Fruit fly (Drosophila melanogaster) whole organism, prepupa: ENCODE results near the gene CG12998.
A peak's percentile ranks its signal among the peaks of the same experiment; 100 is the strongest.

Experiments
- Blimp-1 ChIP-seq: fragments of 200-800 bp; sonication (Bioruptor generic); optimal IDR thresholded peaks from 3 replicates; lab custom pipeline; 2017; ENCODE audit warnings: missing biosample characterization, missing genetic modification characterization, mild to moderate bottlenecking, moderate library complexity, missing genetic modification reagents
- CG10669 ChIP-seq: fragments of 200-800 bp; sonication (Bioruptor generic); optimal IDR thresholded peaks from 3 replicates; lab custom pipeline; 2018; ENCODE audit warnings: missing biosample characterization, mild to moderate bottlenecking, missing genetic modification characterization, moderate library complexity
- CG11294 ChIP-seq: fragments of 200-800 bp; sonication (Bioruptor generic); IDR thresholded peaks from 2 replicates; pipeline ENCODE4 v1.3.6; 2022; ENCODE audit warnings: missing biosample characterization, missing genetic modification characterization
- CG11762 ChIP-seq: fragments of 200-800 bp; sonication (Bioruptor generic); optimal IDR thresholded peaks from 3 replicates; lab custom pipeline; 2016; ENCODE audit warnings: missing biosample characterization, missing genetic modification characterization; ENCODE audit not compliant: insufficient read depth
- CG11902 ChIP-seq: fragments of 200-800 bp; sonication (Bioruptor generic); optimal IDR thresholded peaks from 3 replicates; lab custom pipeline; 2016; ENCODE audit warnings: missing biosample characterization, missing genetic modification characterization
- CG15336 ChIP-seq: fragments of 200-800 bp; sonication (Bioruptor generic); IDR thresholded peaks from 2 replicates; pipeline ENCODE4 v1.3.6; 2022; ENCODE audit warnings: missing biosample characterization, missing genetic modification characterization
- CG1621 ChIP-seq: fragments of 200-800 bp; sonication (Bioruptor generic); optimal IDR thresholded peaks from 3 replicates; lab custom pipeline; 2018; ENCODE audit warnings: missing biosample characterization, mild to moderate bottlenecking, missing genetic modification characterization
- CG16779 ChIP-seq: fragments of 200-800 bp; sonication (Bioruptor generic); optimal IDR thresholded peaks from 3 replicates; lab custom pipeline; 2017; ENCODE audit warnings: missing biosample characterization, mild to moderate bottlenecking, missing genetic modification characterization
- CG3032 ChIP-seq: fragments of 200-800 bp; optimal IDR thresholded peaks from 2 replicates; lab custom pipeline; 2019; ENCODE audit warnings: missing biosample characterization, mild to moderate bottlenecking, missing genetic modification characterization, moderate library complexity
- CG31627 ChIP-seq: fragments of 200-800 bp; sonication (Bioruptor generic); optimal IDR thresholded peaks from 3 replicates; lab custom pipeline; 2016; ENCODE audit warnings: missing biosample characterization, missing genetic modification characterization
- CG32006 ChIP-seq: fragments of 200-800 bp; sonication (Bioruptor generic); optimal IDR thresholded peaks from 3 replicates; lab custom pipeline; 2017; ENCODE audit warnings: missing biosample characterization, mild to moderate bottlenecking, missing genetic modification characterization
- CG3919 ChIP-seq: fragments of 200-800 bp; sonication (Bioruptor generic); optimal IDR thresholded peaks from 3 replicates; lab custom pipeline; 2016; ENCODE audit warnings: missing biosample characterization, missing genetic modification characterization
- CG4318 ChIP-seq: fragments of 200-800 bp; sonication (Bioruptor generic); optimal IDR thresholded peaks from 3 replicates; lab custom pipeline; 2017; ENCODE audit warnings: missing biosample characterization, mild to moderate bottlenecking, missing genetic modification characterization
- CG6163 ChIP-seq: fragments of 200-800 bp; sonication (Bioruptor generic); IDR thresholded peaks from 3 replicates; pipeline ENCODE4 v1.3.6; 2022; ENCODE audit warnings: missing biosample characterization, missing genetic modification characterization
- CG6276 ChIP-seq: fragments of 200-800 bp; sonication (Bioruptor generic); optimal IDR thresholded peaks from 2 replicates; lab custom pipeline; 2017; ENCODE audit warnings: missing biosample characterization, mild to moderate bottlenecking, missing genetic modification characterization
- CG6792 ChIP-seq: fragments of 200-800 bp; sonication (Bioruptor generic); optimal IDR thresholded peaks from 3 replicates; lab custom pipeline; 2016; ENCODE audit warnings: missing biosample characterization, missing genetic modification characterization
- CG6808 ChIP-seq: fragments of 200-800 bp; sonication (Bioruptor generic); optimal IDR thresholded peaks from 3 replicates; lab custom pipeline; 2017; ENCODE audit warnings: missing biosample characterization, missing genetic modification characterization, mild to moderate bottlenecking, moderate library complexity, missing genetic modification reagents
- CG6854 ChIP-seq: fragments of 200-800 bp; sonication (Bioruptor generic); optimal IDR thresholded peaks from 2 replicates; lab custom pipeline; 2017; ENCODE audit warnings: missing biosample characterization, mild to moderate bottlenecking, missing genetic modification characterization
- CG7368 ChIP-seq: fragments of 200-800 bp; sonication (Bioruptor generic); optimal IDR thresholded peaks from 3 replicates; lab custom pipeline; 2016; ENCODE audit warnings: missing biosample characterization, missing genetic modification characterization
- CG8319 ChIP-seq: fragments of 200-800 bp; sonication (Bioruptor generic); optimal IDR thresholded peaks from 3 replicates; lab custom pipeline; 2016; ENCODE audit warnings: missing biosample characterization, missing genetic modification characterization
- CG8632 ChIP-seq: fragments of 200-800 bp; sonication (Bioruptor generic); optimal IDR thresholded peaks from 3 replicates; lab custom pipeline; 2016; ENCODE audit warnings: missing biosample characterization, missing genetic modification characterization
- Eip75B ChIP-seq: fragments of 200-800 bp; sonication (Bioruptor generic); optimal IDR thresholded peaks from 3 replicates; lab custom pipeline; 2016; ENCODE audit warnings: missing biosample characterization, missing genetic modification characterization
- Eip93F ChIP-seq: fragments of 200-800 bp; sonication (Bioruptor generic); optimal IDR thresholded peaks from 2 replicates; lab custom pipeline; 2016; ENCODE audit warnings: missing biosample characterization, mild to moderate bottlenecking, missing genetic modification characterization
- Ets21C ChIP-seq: fragments of 200-800 bp; sonication (Bioruptor generic); optimal IDR thresholded peaks from 3 replicates; lab custom pipeline; 2016; ENCODE audit warnings: missing biosample characterization, missing genetic modification characterization
- Ets96B ChIP-seq: fragments of 200-800 bp; optimal IDR thresholded peaks from 2 replicates; lab custom pipeline; 2019; ENCODE audit warnings: missing biosample characterization, mild to moderate bottlenecking, missing genetic modification characterization, moderate library complexity
- Gug ChIP-seq: fragments of 200-800 bp; sonication (Bioruptor generic); IDR thresholded peaks from 2 replicates; pipeline ENCODE4 v1.3.6; 2022; ENCODE audit warnings: missing biosample characterization, missing genetic modification characterization
- Hr38 ChIP-seq: sonication (Bioruptor generic); optimal IDR thresholded peaks from 2 replicates; lab custom pipeline; 2016; ENCODE audit warnings: missing biosample characterization, missing genetic modification characterization
- Hr39 ChIP-seq: fragments of 200-800 bp; sonication (Bioruptor generic); optimal IDR thresholded peaks from 2 replicates; lab custom pipeline; 2016; ENCODE audit warnings: missing biosample characterization, missing genetic modification characterization
- Hr4 ChIP-seq: fragments of 200-800 bp; sonication (Bioruptor generic); optimal IDR thresholded peaks from 3 replicates; lab custom pipeline; 2016; ENCODE audit warnings: missing biosample characterization, missing genetic modification characterization
- Lpt ChIP-seq: fragments of 200-800 bp; sonication (Bioruptor generic); optimal IDR thresholded peaks from 3 replicates; lab custom pipeline; 2016; ENCODE audit warnings: missing biosample characterization, missing genetic modification characterization
- Met ChIP-seq: fragments of 200-800 bp; sonication (Bioruptor generic); optimal IDR thresholded peaks from 3 replicates; lab custom pipeline; 2016; ENCODE audit warnings: missing biosample characterization, missing genetic modification characterization
- OdsH ChIP-seq: fragments of 200-800 bp; sonication (Bioruptor generic); optimal IDR thresholded peaks from 3 replicates; lab custom pipeline; 2016; ENCODE audit warnings: missing biosample characterization, missing genetic modification characterization
- Smox ChIP-seq: fragments of 200-800 bp; sonication (Bioruptor generic); optimal IDR thresholded peaks from 3 replicates; lab custom pipeline; 2016; ENCODE audit warnings: missing biosample characterization, missing genetic modification characterization
- Sox14 ChIP-seq: fragments of 200-800 bp; sonication (Bioruptor generic); optimal IDR thresholded peaks from 3 replicates; lab custom pipeline; 2016; ENCODE audit warnings: missing biosample characterization, missing genetic modification characterization
- Sox15 ChIP-seq: fragments of 200-800 bp; sonication (Bioruptor generic); optimal IDR thresholded peaks from 3 replicates; lab custom pipeline; 2016; ENCODE audit warnings: missing biosample characterization, missing genetic modification characterization
- achi ChIP-seq: fragments of 200-800 bp; sonication (Bioruptor generic); optimal IDR thresholded peaks from 3 replicates; lab custom pipeline; 2016; ENCODE audit warnings: missing biosample characterization, missing genetic modification characterization
- acj6 ChIP-seq: fragments of 200-800 bp; sonication (Bioruptor generic); optimal IDR thresholded peaks from 3 replicates; lab custom pipeline; 2016; ENCODE audit warnings: missing biosample characterization, missing genetic modification characterization
- dac ChIP-seq: fragments of 200-800 bp; sonication (Bioruptor generic); optimal IDR thresholded peaks from 2 replicates; lab custom pipeline; 2017; ENCODE audit warnings: missing biosample characterization, mild to moderate bottlenecking, missing genetic modification characterization
- dsx ChIP-seq: fragments of 200-800 bp; optimal IDR thresholded peaks from 3 replicates; lab custom pipeline; 2019; ENCODE audit warnings: missing biosample characterization, mild to moderate bottlenecking, missing genetic modification characterization, moderate library complexity; ENCODE audit not compliant: poor library complexity, severe bottlenecking
- eg ChIP-seq: fragments of 200-800 bp; sonication (Bioruptor generic); IDR thresholded peaks from 3 replicates; pipeline ENCODE4 v1.3.6; 2022; ENCODE audit warnings: missing biosample characterization, missing genetic modification characterization
- fd59A ChIP-seq: fragments of 200-800 bp; sonication (Bioruptor generic); optimal IDR thresholded peaks from 2 replicates; lab custom pipeline; 2017; ENCODE audit warnings: missing biosample characterization, mild to moderate bottlenecking, missing genetic modification characterization, missing genetic modification reagents
- fd85E ChIP-seq: fragments of 200-800 bp; sonication (Bioruptor generic); optimal IDR thresholded peaks from 3 replicates; lab custom pipeline; 2016; ENCODE audit warnings: missing biosample characterization, missing genetic modification characterization
- fkh ChIP-seq: fragments of 200-800 bp; sonication (Bioruptor generic); optimal IDR thresholded peaks from 3 replicates; lab custom pipeline; 2017; ENCODE audit warnings: missing biosample characterization, mild to moderate bottlenecking, missing genetic modification characterization, moderate library complexity
- lz ChIP-seq: fragments of 200-800 bp; sonication (Bioruptor generic); optimal IDR thresholded peaks from 3 replicates; lab custom pipeline; 2016; ENCODE audit warnings: missing biosample characterization, missing genetic modification characterization
- net ChIP-seq: fragments of 200-800 bp; sonication (Bioruptor generic); optimal IDR thresholded peaks from 3 replicates; lab custom pipeline; 2016; ENCODE audit warnings: missing biosample characterization, missing genetic modification characterization
- salr ChIP-seq, 2 experiments: fragments of 200-800 bp; sonication (Bioruptor generic); optimal IDR thresholded peaks; 3 replicates each; lab custom pipeline; 2016 to 2018; ENCODE audit warnings: missing biosample characterization in 2 of 2, missing genetic modification characterization in 2 of 2, mild to moderate bottlenecking in 1 of 2
- spab ChIP-seq: fragments of 200-800 bp; sonication (Bioruptor generic); optimal IDR thresholded peaks from 2 replicates; lab custom pipeline; 2017; ENCODE audit warnings: missing biosample characterization, mild to moderate bottlenecking, missing genetic modification characterization, missing genetic modification reagents
- ss ChIP-seq, 2 experiments: fragments of 200-800 bp; sonication (Bioruptor generic); optimal IDR thresholded peaks; 2 replicates in 1 of 2; 3 replicates in 1 of 2; lab custom pipeline; 2017 to 2018; ENCODE audit warnings: mild to moderate bottlenecking in 2 of 2, missing biosample characterization in 2 of 2, missing genetic modification characterization in 2 of 2, moderate library complexity in 1 of 2
- svp ChIP-seq: fragments of 200-800 bp; sonication (Bioruptor generic); peaks from one replicate; lab custom pipeline; 2016; ENCODE audit warnings: missing biosample characterization, missing genetic modification characterization
- topi ChIP-seq: fragments of 200-800 bp; sonication (Bioruptor generic); optimal IDR thresholded peaks from 3 replicates; lab custom pipeline; 2016; ENCODE audit warnings: missing biosample characterization, missing genetic modification characterization
- vri ChIP-seq: fragments of 200-800 bp; sonication (Bioruptor generic); optimal IDR thresholded peaks from 3 replicates; lab custom pipeline; 2016; ENCODE audit warnings: missing biosample characterization, mild to moderate bottlenecking, missing genetic modification characterization

The CG12998 gene

DNA sequence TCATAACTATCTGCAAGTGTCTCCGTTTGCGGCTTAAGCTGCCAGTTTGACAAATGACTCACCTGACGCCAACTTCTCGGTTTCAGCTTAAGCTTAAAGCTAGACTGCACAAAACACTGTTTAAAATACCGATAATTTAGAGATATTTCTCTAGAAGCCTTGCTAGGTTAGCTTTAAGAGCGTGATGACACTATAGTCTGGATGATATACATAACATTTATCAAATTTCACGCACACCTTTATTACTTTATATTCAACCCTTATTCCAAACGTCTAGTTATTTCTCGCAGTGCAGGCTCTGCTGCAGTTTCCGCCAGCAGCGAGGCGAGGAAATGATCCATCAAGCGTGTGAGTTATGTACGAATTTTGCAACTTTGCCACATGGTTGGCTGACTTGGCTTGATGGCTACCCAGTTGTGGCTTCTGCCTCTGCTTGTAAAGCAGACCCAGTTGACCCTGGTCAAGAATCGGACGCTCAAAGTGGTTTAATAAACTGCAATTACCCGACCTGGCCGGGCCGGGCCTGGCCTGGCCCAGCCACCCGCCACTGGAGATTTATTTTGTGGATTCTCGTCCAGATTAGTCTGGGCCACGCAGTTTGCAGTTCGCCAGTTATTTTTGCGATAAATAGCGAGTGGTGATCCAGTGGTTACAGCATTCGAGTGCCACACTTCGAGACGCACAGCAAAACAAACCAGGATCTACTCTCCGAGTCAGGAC lies at the start of gene CG12998:
TSS of gene CG12998 (plus strand) at position 436 of the 720 bp plus-strand sequence.
- TF ChIP-seq vri (GFP tag; lab: Kevin White, UChicago) (no peak), OdsH (GFP tag; lab: Kevin White, UChicago) (peak; percentile 38), dsx (GFP tag; lab: Kevin White, UChicago) (peak; percentile 12), CG6808 (GFP tag; lab: Kevin White, UChicago) (peak; percentile 25), ss (GFP tag; optimal IDR thresholded peaks at IDR 0.05; lab: Kevin White, UChicago) (peak in 1 of 2 experiments; percentile 64), fkh (GFP tag; lab: Kevin White, UChicago) (no peak), CG3919 (GFP tag; lab: Kevin White, UChicago) (peak; percentile 45), CG10669 (GFP tag; lab: Kevin White, UChicago) (peak; percentile 45), Smox (GFP tag; lab: Kevin White, UChicago) (no peak), CG6163 (GFP tag; lab: Robert Waterston, UW) (peak; percentile 64), CG16779 (no peak), svp (GFP tag; lab: Kevin White, UChicago) (no peak), achi (peak; percentile 24), fd85E (GFP tag; lab: Kevin White, UChicago) (no peak), CG31627 (GFP tag; lab: Kevin White, UChicago) (no peak), Eip93F (GFP tag; lab: Kevin White, UChicago) (no peak), CG11762 (GFP tag; lab: Kevin White, UChicago) (peak; percentile 8), lz (no peak), Sox15 (no peak), dac (no peak), CG32006 (GFP tag; lab: Kevin White, UChicago) (peak; percentile 53), Ets96B (tag; lab: Kevin White, UChicago) (peak; percentile 34), Sox14 (GFP tag; lab: Kevin White, UChicago) (no peak), Ets21C (no peak), fd59A (peak; percentile 17), CG11294 (GFP tag; lab: Robert Waterston, UW) (no peak), CG8319 (GFP tag; lab: Kevin White, UChicago) (no peak), eg (GFP tag; lab: Robert Waterston, UW) (peak; percentile 46; the same call in 1 of the 3 replicates), CG6854 (GFP tag; lab: Kevin White, UChicago) (no peak), CG15336 (GFP tag; lab: Robert Waterston, UW) (peak; percentile 54), CG6792 (GFP tag; lab: Kevin White, UChicago) (peak; percentile 11), CG11902 (GFP tag; lab: Kevin White, UChicago) (no peak), Hr38 (GFP tag; lab: Kevin White, UChicago) (no peak), Gug (peak; percentile 50), Lpt (GFP tag; lab: Kevin White, UChicago) (no peak), CG7368 (GFP tag; lab: Kevin White, UChicago) (no peak), spab (GFP tag; lab: Kevin White, UChicago) (no peak), CG4318 (GFP tag; lab: Kevin White, UChicago) (no peak), Eip75B (GFP tag; lab: Kevin White, UChicago) (no peak), CG3032 (no peak), acj6 (GFP tag; lab: Kevin White, UChicago) (peak; percentile 33), net (peak; percentile 45), Hr4 (GFP tag; lab: Kevin White, UChicago) (peak; percentile 38), Blimp-1 (GFP tag; lab: Kevin White, UChicago) (no peak), salr (GFP tag; optimal IDR thresholded peaks at IDR 0.05; lab: Kevin White, UChicago) (no peak), CG6276 (peak; percentile 3), Hr39 (no peak), CG8632 (GFP tag; lab: Kevin White, UChicago) (peak; percentile 29), topi (no peak), CG1621 (peak; percentile 15), Met (GFP tag; lab: Kevin White, UChicago) (no peak)
